Fruit fly (Drosophila melanogaster): ENCODE results near the gene Dred.

DNA sequence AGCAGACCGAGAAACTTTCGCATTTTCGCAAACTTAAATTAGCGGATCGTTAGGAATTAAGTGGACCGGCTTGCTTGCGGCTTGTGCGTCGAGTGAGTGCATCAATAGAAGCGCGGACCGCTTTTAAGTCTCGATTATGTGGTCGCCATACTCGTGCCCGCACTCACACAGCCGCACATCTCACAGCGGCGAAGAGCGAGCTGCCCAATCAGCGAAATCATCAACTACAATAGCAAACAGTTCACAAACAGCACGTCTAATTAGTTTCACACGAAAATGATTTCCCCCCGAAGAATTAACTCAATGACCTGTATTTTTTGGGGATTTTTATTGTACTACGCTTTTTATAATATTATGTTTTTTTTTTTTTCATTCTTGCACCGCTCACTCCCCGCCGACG, 43.3 kb downstream of the Dred start, which contains the start of gene CG9451:
- TF ChIP-seq ttk (optimal IDR thresholded peaks at IDR 0.05) (no peak), psq (optimal IDR thresholded peaks at IDR 0.05) (no peak), Myc (optimal IDR thresholded peaks at IDR 0.05) (no peak), Sin3A (optimal IDR thresholded peaks at IDR 0.05) (no peak), h (optimal IDR thresholded peaks at IDR 0.05) (no peak), insv (optimal IDR thresholded peaks at IDR 0.05) (no peak)

Measured in Kc167 (cell line).